Worm (Caenorhabditis elegans) whole organism, late embryonic: Measurements from ENCODE around the gene hil-4.

Source experiments
- elt-2 ChIP-seq: sonication (generic microtip); optimal IDR thresholded peaks from 2 replicates; lab custom pipeline; 2016; ENCODE audit warnings: missing genetic modification reagents, missing genetic modification characterization, missing compliant biosample characterization
- hlh-30 ChIP-seq: sonication (generic microtip); optimal IDR thresholded peaks from 2 replicates; lab custom pipeline; 2017; ENCODE audit warnings: antibody characterized with exemption, missing genetic modification characterization, missing compliant biosample characterization; ENCODE audit not compliant: insufficient read depth
- odd-2 ChIP-seq: sonication (generic microtip); optimal IDR thresholded peaks from 2 replicates; lab custom pipeline; 2017; ENCODE audit warnings: antibody characterized with exemption, mild to moderate bottlenecking, missing genetic modification characterization, missing compliant biosample characterization
- pag-3 ChIP-seq: sonication (generic microtip); optimal IDR thresholded peaks from 2 replicates; lab custom pipeline; 2016; ENCODE audit warnings: missing compliant biosample characterization, missing genetic modification characterization, borderline replicate concordance

DNA sequence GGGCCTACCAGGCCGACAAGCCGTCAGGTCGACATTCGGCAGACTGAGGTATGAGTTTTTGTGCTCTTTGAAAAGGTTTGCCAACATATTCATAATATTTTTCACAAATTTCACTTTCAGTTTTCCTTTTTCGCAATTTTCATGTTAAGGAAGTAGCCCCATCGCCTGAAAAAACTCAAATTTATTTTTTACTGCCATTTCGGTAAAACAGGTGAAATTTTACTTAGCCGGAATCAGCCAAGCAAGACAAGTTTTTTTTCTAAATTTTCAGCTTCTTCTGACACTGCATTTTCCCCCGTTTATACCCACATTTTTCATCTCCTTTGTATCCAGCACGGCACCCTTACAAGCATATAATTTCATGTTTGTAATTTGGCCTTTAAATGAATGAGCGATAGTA, 37.5 kb downstream of the hil-4 start, which contains the start of gene R02F11.11:
- TF ChIP-seq hlh-30 (tag; lab: Kevin White, UChicago): no peak
- no peak for TF ChIP-seq elt-2 (tag; lab: Kevin White, UChicago)
- no peak for TF ChIP-seq odd-2 (tag; lab: Kevin White, UChicago)
- TF ChIP-seq pag-3 (tag; lab: Kevin White, UChicago): no peak
